Fruit fly (Drosophila melanogaster): ENCODE measurements around the gene SWIP.
A peak's percentile ranks its signal among the peaks of the same experiment; 100 is the strongest.

SWIP gene

dm6 chrX:16332615-16333288, 19.2 kb downstream of the SWIP start (continued):
- TF ChIP-seq twi (tag; optimal IDR thresholded peaks at IDR 0.05) (peak; percentile 94), CG4404 (GFP tag; IDR thresholded peaks at IDR 0.05) (peak; percentile 92), CG11398 (GFP tag; optimal IDR thresholded peaks at IDR 0.05) (peak; percentile 94), CG18476 (GFP tag; optimal IDR thresholded peaks at IDR 0.05) (peak; percentile 96), HmgD (GFP tag; optimal IDR thresholded peaks at IDR 0.05) (peak; percentile 88), NK7.1 (GFP tag; optimal IDR thresholded peaks at IDR 0.05) (peak; percentile 94), vvl (GFP tag; IDR thresholded peaks at IDR 0.05) (peak; percentile 93), CG18599 (GFP tag; optimal IDR thresholded peaks at IDR 0.05) (peak; percentile 97), corto (GFP tag; optimal IDR thresholded peaks at IDR 0.05) (peak; percentile 53), CG11695 (GFP tag; IDR thresholded peaks at IDR 0.05) (peak; percentile 97), D19B (GFP tag; optimal IDR thresholded peaks at IDR 0.05) (peak; percentile 91), caup (GFP tag; optimal IDR thresholded peaks at IDR 0.05; ENCODE audit: severe bottlenecking) (peak; percentile 95), h (optimal IDR thresholded peaks at IDR 0.05) (no peak), CG8924 (tag; optimal IDR thresholded peaks at IDR 0.05) (peak; percentile 98), mam (GFP tag; optimal IDR thresholded peaks at IDR 0.05) (peak; percentile 95), Hsf (GFP tag; optimal IDR thresholded peaks at IDR 0.05) (peak; percentile 96), Nf-YA (GFP tag; IDR thresholded peaks at IDR 0.05) (peak; percentile 86), Neu2 (GFP tag; optimal IDR thresholded peaks at IDR 0.05; ENCODE audit: borderline replicate concordance) (peak; percentile 90), Drgx (GFP tag; IDR thresholded peaks at IDR 0.05) (peak; percentile 95), Blimp-1 (GFP tag; optimal IDR thresholded peaks at IDR 0.05) (peak; percentile 93), mld (GFP tag; IDR thresholded peaks at IDR 0.05; ENCODE audit: partially characterized antibody) (no peak), Hand (GFP tag; optimal IDR thresholded peaks at IDR 0.05) (peak; percentile 96), CG7928 (GFP tag; optimal IDR thresholded peaks at IDR 0.05) (peak; percentile 74), ttk (GFP tag; IDR thresholded peaks at IDR 0.05) (peak; percentile 90), fd102C (GFP tag; optimal IDR thresholded peaks at IDR 0.05) (peak; percentile 65), toy (GFP tag; IDR thresholded peaks at IDR 0.05) (peak; percentile 80), CG17802 (tag; optimal IDR thresholded peaks at IDR 0.05) (peak; percentile 81), klu (GFP tag; IDR thresholded peaks at IDR 0.05) (peak; percentile 84), Atf6 (GFP tag; IDR thresholded peaks at IDR 0.05) (peak; percentile 94), cato (GFP tag; optimal IDR thresholded peaks at IDR 0.05; ENCODE audit: borderline replicate concordance) (peak; percentile 87), org-1 (GFP tag; optimal IDR thresholded peaks at IDR 0.05) (peak; percentile 97), NC2α (GFP tag; optimal IDR thresholded peaks at IDR 0.05) (peak; percentile 92), sd (tag; optimal IDR thresholded peaks at IDR 0.05) (peak; percentile 90), sc (optimal IDR thresholded peaks at IDR 0.05) (no peak), sc (GFP tag; optimal IDR thresholded peaks at IDR 0.05) (peak; percentile 92), CG1792 (GFP tag; optimal IDR thresholded peaks at IDR 0.05) (peak; percentile 92), chn (GFP tag; optimal IDR thresholded peaks at IDR 0.05) (peak; percentile 95), CG17186 (GFP tag; optimal IDR thresholded peaks at IDR 0.05) (peak; percentile 82), CG17359 (tag; optimal IDR thresholded peaks at IDR 0.05) (peak; percentile 95), CG11247 (GFP tag; IDR thresholded peaks at IDR 0.05) (peak; percentile 84), CG17568 (GFP tag; optimal IDR thresholded peaks at IDR 0.05) (peak; percentile 93), Atf-2 (GFP tag; optimal IDR thresholded peaks at IDR 0.05) (peak; percentile 94), CG10209 (GFP tag; optimal IDR thresholded peaks at IDR 0.05) (peak; percentile 97), CG11085 (GFP tag; IDR thresholded peaks at IDR 0.05) (peak; percentile 86), CG10462 (GFP tag; optimal IDR thresholded peaks at IDR 0.05) (peak; percentile 88), Jarid2 (GFP tag; optimal IDR thresholded peaks at IDR 0.05) (peak; percentile 83), ara (GFP tag; IDR thresholded peaks at IDR 0.05) (peak; percentile 92), Aef1 (GFP tag; IDR thresholded peaks at IDR 0.05) (peak; percentile 91), Spps (tag; optimal IDR thresholded peaks at IDR 0.05) (peak; percentile 93), Max (GFP tag; optimal IDR thresholded peaks at IDR 0.05) (peak; percentile 97)
